Worm (Caenorhabditis elegans) whole organism, young adult: ENCODE data around the gene cyp-33C7.

Experiments used
- akir-1 ChIP-seq: fragments of 200-800 bp; sonication (Bioruptor generic); optimal IDR thresholded peaks from 2 replicates; lab custom pipeline; 2018; ENCODE audit warnings: mild to moderate bottlenecking, missing genetic modification characterization, moderate library complexity, missing compliant biosample characterization
- hlh-12 ChIP-seq: sonication (generic microtip); optimal IDR thresholded peaks from 2 replicates; lab custom pipeline; 2016; ENCODE audit warnings: missing genetic modification characterization, missing compliant biosample characterization
- madf-3 ChIP-seq: fragments of 200-800 bp; sonication (Bioruptor generic); IDR thresholded peaks from 2 replicates; pipeline ENCODE4 v1.3.6; 2022; ENCODE audit warnings: missing genetic modification reagents, missing genetic modification characterization, missing compliant biosample characterization
- snpc-1.3 ChIP-seq: sonication (generic microtip); optimal IDR thresholded peaks from 2 replicates; lab custom pipeline; 2017; ENCODE audit warnings: missing genetic modification characterization, mild to moderate bottlenecking, missing compliant biosample characterization, antibody characterized with exemption, moderate library complexity, missing genotype, missing genetic modification reagents; ENCODE audit not compliant: insufficient read depth
- sptf-2 ChIP-seq: fragments of 200-800 bp; sonication (Bioruptor generic); optimal IDR thresholded peaks from 2 replicates; lab custom pipeline; 2018; ENCODE audit warnings: mild to moderate bottlenecking, missing genetic modification characterization, missing compliant biosample characterization
- unc-130 ChIP-seq: sonication (generic microtip); optimal IDR thresholded peaks from 2 replicates; lab custom pipeline; 2016; ENCODE audit warnings: missing genetic modification reagents, missing genetic modification characterization, missing compliant biosample characterization

ce11 chrV:2207527-2207926, 42.8 kb upstream of the cyp-33C7 start:
- TF ChIP-seq akir-1 (GFP tag; lab: Kevin White, UChicago) (no peak), hlh-12 (no peak), sptf-2 (GFP tag; lab: Kevin White, UChicago) (no peak), unc-130 (GFP tag; lab: Kevin White, UChicago) (no peak), snpc-1.3 (no peak), madf-3 (GFP tag; lab: Robert Waterston, UW) (no peak)
